Worm (Caenorhabditis elegans) whole organism, L1 larva: ENCODE measurements around the gene prx-6.

Experiments used
- C04F5.9 ChIP-seq: sonication (generic microtip); optimal IDR thresholded peaks from 2 replicates; lab custom pipeline; 2016; ENCODE audit warnings: missing genetic modification characterization, missing compliant biosample characterization
- C34B4.2 ChIP-seq: sonication (generic microtip); optimal IDR thresholded peaks from 2 replicates; lab custom pipeline; 2017; ENCODE audit warnings: mild to moderate bottlenecking, missing genetic modification characterization, missing compliant biosample characterization
- aha-1 ChIP-seq: fragments of 150-350 bp; optimal IDR thresholded peaks from 2 replicates; lab custom pipeline; 2014; ENCODE audit warnings: missing biosample characterization, missing genetic modification characterization
- alr-1 ChIP-seq: fragments of 200-800 bp; sonication (Bioruptor generic); optimal IDR thresholded peaks from 2 replicates; lab custom pipeline; 2018; ENCODE audit warnings: borderline replicate concordance, mild to moderate bottlenecking, missing genetic modification characterization, missing compliant biosample characterization
- blmp-1 ChIP-seq: fragments of 150-350 bp; optimal IDR thresholded peaks from 2 replicates; lab custom pipeline; 2014; ENCODE audit warnings: missing biosample characterization, missing genetic modification characterization
- ceh-8 ChIP-seq: fragments of 200-800 bp; sonication (Bioruptor generic); optimal IDR thresholded peaks from 2 replicates; lab custom pipeline; 2018; ENCODE audit warnings: mild to moderate bottlenecking, missing genetic modification characterization, moderate library complexity, missing compliant biosample characterization
- ceh-90 ChIP-seq: sonication (generic microtip); optimal IDR thresholded peaks from 2 replicates; lab custom pipeline; 2016; ENCODE audit warnings: missing genetic modification characterization, missing compliant biosample characterization
- dpl-1 ChIP-seq, 3 experiments: fragments of 150-350 bp in 2 of 3; sonication (generic microtip) in 1 of 3; optimal IDR thresholded peaks; 2 replicates each; lab custom pipeline; 2014 to 2017; ENCODE audit warnings: missing biosample characterization in 3 of 3, missing genetic modification characterization in 3 of 3, missing genetic modification reagents in 3 of 3
- efl-3 ChIP-seq: fragments of 200-800 bp; sonication (Bioruptor generic); optimal IDR thresholded peaks from 2 replicates; lab custom pipeline; 2018; ENCODE audit warnings: mild to moderate bottlenecking, missing genetic modification characterization, missing compliant biosample characterization
- egl-13 ChIP-seq: sonication (generic microtip); optimal IDR thresholded peaks from 2 replicates; lab custom pipeline; 2016; ENCODE audit warnings: missing genotype, missing genetic modification reagents, missing genetic modification characterization, missing compliant biosample characterization
- elt-2 ChIP-seq: sonication (generic microtip); optimal IDR thresholded peaks from 2 replicates; lab custom pipeline; 2016; ENCODE audit warnings: missing genetic modification characterization, mild to moderate bottlenecking, inconsistent platforms, missing compliant biosample characterization, missing genetic modification reagents
- elt-3 ChIP-seq, 6 experiments: fragments of 150-350 bp in 1 of 6; sonication (generic microtip); optimal IDR thresholded peaks; 2 replicates each; lab custom pipeline; 2017 to 2018; ENCODE audit warnings: missing biosample characterization in 6 of 6, missing genetic modification characterization in 6 of 6, inconsistent platforms in 1 of 6
- ets-5 ChIP-seq: fragments of 200-800 bp; sonication (Bioruptor generic); IDR thresholded peaks from 2 replicates; pipeline ENCODE4 v1.3.6; 2022; ENCODE audit warnings: missing genetic modification characterization, missing compliant biosample characterization
- fkh-4 ChIP-seq: sonication (generic microtip); optimal IDR thresholded peaks from 2 replicates; lab custom pipeline; 2016; ENCODE audit warnings: missing compliant biosample characterization, missing genetic modification characterization, borderline replicate concordance
- fkh-8 ChIP-seq: sonication (generic microtip); optimal IDR thresholded peaks from 2 replicates; lab custom pipeline; 2016; ENCODE audit warnings: mild to moderate bottlenecking, missing genetic modification characterization, missing compliant biosample characterization
- fos-1 ChIP-seq: fragments of 150-350 bp; optimal IDR thresholded peaks from 2 replicates; lab custom pipeline; 2014; ENCODE audit warnings: missing biosample characterization, missing genetic modification characterization
- hlh-17 ChIP-seq: fragments of 200-800 bp; sonication (Bioruptor generic); optimal IDR thresholded peaks from 2 replicates; lab custom pipeline; 2018; ENCODE audit warnings: missing genetic modification characterization, mild to moderate bottlenecking, missing compliant biosample characterization, moderate library complexity, borderline replicate concordance
- hlh-4 ChIP-seq: sonication (generic microtip); optimal IDR thresholded peaks from 2 replicates; lab custom pipeline; 2016; ENCODE audit warnings: mild to moderate bottlenecking, missing genetic modification characterization, missing compliant biosample characterization
- hpl-2 ChIP-seq: fragments of 150-350 bp; optimal IDR thresholded peaks from 2 replicates; lab custom pipeline; 2014; ENCODE audit warnings: missing biosample characterization, missing genetic modification reagents, missing genetic modification characterization
- isw-1 ChIP-seq: fragments of 200-800 bp; sonication (Bioruptor generic); IDR thresholded peaks from 2 replicates; pipeline ENCODE4 v1.3.6; 2022; ENCODE audit warnings: missing genetic modification characterization, missing compliant biosample characterization
- jun-1 ChIP-seq: fragments of 150-350 bp; optimal IDR thresholded peaks from 2 replicates; lab custom pipeline; 2014; ENCODE audit warnings: missing biosample characterization, missing genetic modification reagents, missing genetic modification characterization
- lin-13 ChIP-seq: fragments of 150-350 bp; optimal IDR thresholded peaks from 2 replicates; lab custom pipeline; 2014; ENCODE audit warnings: missing biosample characterization, missing genetic modification reagents, missing genetic modification characterization
- lin-15B ChIP-seq: fragments of 150-350 bp; sonication (generic microtip); optimal IDR thresholded peaks from 3 replicates; lab custom pipeline; 2014; ENCODE audit warnings: missing biosample characterization, missing genetic modification characterization
- lin-35 ChIP-seq, 2 experiments: fragments of 150-350 bp; optimal IDR thresholded peaks; 2 replicates each; lab custom pipeline; 2014; ENCODE audit warnings: missing biosample characterization in 2 of 2, missing genetic modification characterization in 2 of 2, missing genetic modification reagents in 2 of 2
- lsy-2 ChIP-seq, 2 experiments: fragments of 150-350 bp; optimal IDR thresholded peaks; 2 replicates each; lab custom pipeline; 2014; ENCODE audit warnings: missing biosample characterization in 2 of 2, missing genetic modification characterization in 2 of 2
- mab-9 ChIP-seq: fragments of 200-800 bp; sonication (Bioruptor generic); IDR thresholded peaks from 2 replicates; pipeline ENCODE4 v1.3.6; 2022; ENCODE audit warnings: missing genetic modification reagents, missing genetic modification characterization, missing compliant biosample characterization
- mef-2 ChIP-seq: fragments of 150-350 bp; optimal IDR thresholded peaks from 2 replicates; lab custom pipeline; 2014; ENCODE audit warnings: missing biosample characterization, missing genetic modification characterization
- nhr-11 ChIP-seq: fragments of 150-350 bp; optimal IDR thresholded peaks from 2 replicates; lab custom pipeline; 2014; ENCODE audit warnings: missing biosample characterization, missing genetic modification characterization
- nhr-12 ChIP-seq: sonication (generic microtip); optimal IDR thresholded peaks from 2 replicates; lab custom pipeline; 2017; ENCODE audit warnings: missing biosample characterization, missing genetic modification characterization
- nhr-19 ChIP-seq: fragments of 200-800 bp; sonication (Bioruptor generic); conservative IDR thresholded peaks from 2 replicates; pipeline ENCODE4 v1.3.6; 2022; ENCODE audit warnings: missing genetic modification characterization, missing compliant biosample characterization
- nhr-20 ChIP-seq: sonication (generic microtip); optimal IDR thresholded peaks from 2 replicates; lab custom pipeline; 2016; ENCODE audit warnings: mild to moderate bottlenecking, missing genetic modification characterization, missing compliant biosample characterization
- nhr-237 ChIP-seq: fragments of 150-350 bp; optimal IDR thresholded peaks from 2 replicates; lab custom pipeline; 2014; ENCODE audit warnings: missing biosample characterization, missing genetic modification characterization
- nhr-71 ChIP-seq: sonication (generic microtip); optimal IDR thresholded peaks from 2 replicates; lab custom pipeline; 2016; ENCODE audit warnings: mild to moderate bottlenecking, missing genetic modification characterization, moderate library complexity, missing compliant biosample characterization
- nhr-84 ChIP-seq: sonication (generic microtip); optimal IDR thresholded peaks from 2 replicates; lab custom pipeline; 2017; ENCODE audit warnings: missing biosample characterization, missing genetic modification characterization
- pag-3 ChIP-seq: sonication (generic microtip); optimal IDR thresholded peaks from 2 replicates; lab custom pipeline; 2017; ENCODE audit warnings: missing genetic modification characterization, mild to moderate bottlenecking, missing compliant biosample characterization, antibody characterized with exemption, borderline replicate concordance; ENCODE audit not compliant: insufficient read depth
- pax-3 ChIP-seq: fragments of 200-800 bp; sonication (Bioruptor generic); optimal IDR thresholded peaks from 2 replicates; lab custom pipeline; 2018; ENCODE audit warnings: mild to moderate bottlenecking, missing genetic modification characterization, moderate library complexity, missing compliant biosample characterization
- pqm-1 ChIP-seq: sonication (generic microtip); optimal IDR thresholded peaks from 3 replicates; lab custom pipeline; 2017; ENCODE audit warnings: missing biosample characterization, missing genetic modification characterization
- rnt-1 ChIP-seq: sonication (generic microtip); optimal IDR thresholded peaks from 2 replicates; lab custom pipeline; 2016; ENCODE audit warnings: mild to moderate bottlenecking, missing genetic modification characterization, moderate library complexity, missing compliant biosample characterization
- skn-1 ChIP-seq: fragments of 150-350 bp; optimal IDR thresholded peaks from 2 replicates; lab custom pipeline; 2014; ENCODE audit warnings: missing biosample characterization, missing genetic modification characterization
- snu-23 ChIP-seq: sonication (generic microtip); optimal IDR thresholded peaks from 2 replicates; lab custom pipeline; 2016; ENCODE audit warnings: missing genetic modification characterization, missing compliant biosample characterization
- sox-4 ChIP-seq: sonication (generic microtip); optimal IDR thresholded peaks from 2 replicates; lab custom pipeline; 2016; ENCODE audit warnings: missing genetic modification characterization, missing compliant biosample characterization
- sptf-1 ChIP-seq: fragments of 150-350 bp; optimal IDR thresholded peaks from 2 replicates; lab custom pipeline; 2014; ENCODE audit warnings: missing biosample characterization, missing genetic modification characterization
- sup-37 ChIP-seq: fragments of 200-800 bp; sonication (Bioruptor generic); optimal IDR thresholded peaks from 2 replicates; lab custom pipeline; 2018; ENCODE audit warnings: mild to moderate bottlenecking, missing genetic modification characterization, missing compliant biosample characterization
- tbx-2 ChIP-seq: sonication (generic microtip); optimal IDR thresholded peaks from 2 replicates; lab custom pipeline; 2016; ENCODE audit warnings: missing genetic modification characterization, missing compliant biosample characterization
- unc-130 ChIP-seq: fragments of 150-350 bp; optimal IDR thresholded peaks from 2 replicates; lab custom pipeline; 2017; ENCODE audit warnings: missing biosample characterization, missing genetic modification characterization, inconsistent platforms
- unc-30 ChIP-seq: sonication (generic microtip); optimal IDR thresholded peaks from 2 replicates; lab custom pipeline; 2017; ENCODE audit warnings: missing biosample characterization, missing genetic modification characterization
- unc-62 ChIP-seq: fragments of 150-350 bp; optimal IDR thresholded peaks from 2 replicates; lab custom pipeline; 2014; ENCODE audit warnings: missing biosample characterization, missing genetic modification reagents, missing genetic modification characterization
- vab-15 ChIP-seq: sonication (generic microtip); optimal IDR thresholded peaks from 2 replicates; lab custom pipeline; 2017; ENCODE audit warnings: missing genotype, mild to moderate bottlenecking, missing genetic modification characterization, missing compliant biosample characterization
- xbp-1 ChIP-seq: sonication (generic microtip); optimal IDR thresholded peaks from 2 replicates; lab custom pipeline; 2016; ENCODE audit warnings: missing genetic modification characterization, missing compliant biosample characterization
- zip-4 ChIP-seq: fragments of 200-800 bp; sonication (Bioruptor generic); optimal IDR thresholded peaks from 2 replicates; lab custom pipeline; 2018; ENCODE audit warnings: mild to moderate bottlenecking, missing genetic modification characterization, moderate library complexity, missing compliant biosample characterization
- ztf-11 ChIP-seq, 2 experiments: sonication (generic microtip); optimal IDR thresholded peaks; 2 replicates each; lab custom pipeline; 2016 to 2017; ENCODE audit warnings: missing genetic modification characterization in 2 of 2, missing biosample characterization in 1 of 2, missing compliant biosample characterization in 1 of 2

Gene prx-6

DNA sequence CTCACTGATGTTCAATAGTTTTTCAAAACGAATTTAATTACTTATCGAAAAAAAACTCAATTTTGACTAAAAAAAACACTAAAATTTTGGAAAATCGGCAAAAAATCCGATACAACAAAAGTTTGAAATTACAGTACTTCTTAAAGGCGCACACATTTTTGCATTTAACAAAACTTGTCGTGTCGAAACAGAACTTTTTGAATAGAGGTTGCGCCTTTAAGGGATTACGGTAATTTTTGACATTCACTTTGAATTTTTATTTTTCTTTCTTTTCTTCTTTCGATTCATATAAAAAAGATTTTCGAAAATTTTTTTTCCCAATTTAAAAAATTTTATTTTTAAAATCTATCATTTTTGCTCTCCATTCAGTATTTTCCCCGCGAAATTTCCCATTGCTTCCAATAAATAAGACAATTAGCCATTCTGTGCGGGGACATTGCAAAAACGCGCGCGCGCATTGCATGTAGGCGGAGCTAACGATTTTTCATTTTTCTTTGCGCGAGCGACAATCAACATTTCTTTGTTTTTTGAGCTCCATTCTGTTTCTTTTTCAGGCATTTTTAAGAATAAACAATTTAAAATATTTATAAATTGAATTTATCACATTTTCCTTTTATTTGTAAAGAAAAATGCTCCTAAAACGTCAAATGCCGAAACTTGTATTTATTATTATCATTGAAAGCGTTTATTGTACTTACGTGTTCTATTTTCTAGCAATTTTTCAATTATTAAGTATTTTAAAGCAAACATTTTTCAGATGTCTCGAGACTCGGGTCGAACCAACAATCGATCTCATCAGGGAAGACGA, 11.5 kb upstream of the prx-6 start, which contains the start of gene F39G3.3:
Gene F39G3.3 (plus strand): TSS at position 758 of the 808 bp plus-strand sequence.
- TF ChIP-seq C04F5.9 (tag; lab: Kevin White, UChicago) (no peak), nhr-20 (tag; lab: Kevin White, UChicago) (peak; percentile 57), pag-3 (tag; lab: Kevin White, UChicago) (no peak), nhr-84 (tag; lab: Kevin White, UChicago) (no peak), unc-30 (tag; lab: Kevin White, UChicago) (no peak), nhr-11 (tag; lab: Kevin White, UChicago) (no peak), rnt-1 (tag; lab: Kevin White, UChicago) (peak; percentile 81), nhr-19 (GFP tag; lab: Robert Waterston, UW) (peak; percentile 54), lsy-2 (tag; optimal IDR thresholded peaks at IDR 0.05; lab: Kevin White, UChicago) (peak; percentile 58 to 63), isw-1 (GFP tag; lab: Robert Waterston, UW) (peak; percentile 6; the same call in 1 of the 2 replicates), sox-4 (tag; lab: Kevin White, UChicago) (no peak), ceh-8 (GFP tag; lab: Kevin White, UChicago) (no peak), fos-1 (tag; lab: Kevin White, UChicago) (no peak), fkh-4 (peak; percentile 9), elt-3 (tag; optimal IDR thresholded peaks at IDR 0.05; lab: Kevin White, UChicago) (peak in 1 of 6 experiments; percentile 10), jun-1 (tag; lab: Kevin White, UChicago) (no peak), unc-130 (tag; lab: Kevin White, UChicago) (peak; percentile 88), zip-4 (GFP tag; lab: Kevin White, UChicago) (no peak), mab-9 (GFP tag; lab: Robert Waterston, UW) (no peak), lin-13 (GFP tag; lab: Kevin White, UChicago) (peak; percentile 40), unc-62 (GFP tag; lab: Kevin White, UChicago) (no peak), ets-5 (GFP tag; lab: Robert Waterston, UW) (no peak), fkh-8 (tag; lab: Kevin White, UChicago) (no peak), ceh-90 (tag; lab: Kevin White, UChicago) (no peak), vab-15 (tag; lab: Kevin White, UChicago) (peak; percentile 36), lin-35 (GFP tag; optimal IDR thresholded peaks at IDR 0.05; lab: Kevin White, UChicago) (peak; percentile 24 to 49), efl-3 (GFP tag; lab: Kevin White, UChicago) (no peak), aha-1 (tag; lab: Kevin White, UChicago) (no peak), pax-3 (tag; lab: Kevin White, UChicago) (no peak), nhr-237 (tag; lab: Kevin White, UChicago) (no peak), nhr-71 (peak; percentile 75), egl-13 (tag; lab: Kevin White, UChicago) (peak; percentile 29), sptf-1 (tag; lab: Kevin White, UChicago) (no peak), mef-2 (tag; lab: Kevin White, UChicago) (no peak), hlh-17 (GFP tag; lab: Kevin White, UChicago) (no peak), nhr-12 (tag; lab: Kevin White, UChicago) (no peak), snu-23 (GFP tag; lab: Kevin White, UChicago) (peak; percentile 67), hlh-4 (no peak), elt-2 (tag; lab: Kevin White, UChicago) (peak; percentile 30), alr-1 (no peak), dpl-1 (GFP tag; optimal IDR thresholded peaks at IDR 0.05; lab: Kevin White, UChicago) (peak; percentile 19 to 59 (median 46)), skn-1 (peak; percentile 74), ztf-11 (tag; optimal IDR thresholded peaks at IDR 0.05; lab: Kevin White, UChicago) (peak in 1 of 2 experiments; percentile 7), blmp-1 (tag; lab: Kevin White, UChicago) (peak; percentile 46), xbp-1 (tag; lab: Kevin White, UChicago) (peak; percentile 58), tbx-2 (tag; lab: Kevin White, UChicago) (peak; percentile 48), lin-15B (tag; lab: Kevin White, UChicago) (no peak), pqm-1 (tag; lab: Kevin White, UChicago) (no peak), C34B4.2 (no peak), sup-37 (GFP tag; lab: Kevin White, UChicago) (no peak), hpl-2 (peak; percentile 4)
